Worm (Caenorhabditis elegans) whole organism, L3 larva: Measurements from ENCODE around the gene T10C6.10.

ENCODE experiments used
- ama-1 ChIP-seq: fragments of 150-350 bp; optimal IDR thresholded peaks from 2 replicates; lab custom pipeline; 2018
- ztf-11 ChIP-seq: fragments of 150-350 bp; optimal IDR thresholded peaks from 2 replicates; lab custom pipeline; 2014; ENCODE audit warnings: missing biosample characterization, missing genetic modification characterization

DNA sequence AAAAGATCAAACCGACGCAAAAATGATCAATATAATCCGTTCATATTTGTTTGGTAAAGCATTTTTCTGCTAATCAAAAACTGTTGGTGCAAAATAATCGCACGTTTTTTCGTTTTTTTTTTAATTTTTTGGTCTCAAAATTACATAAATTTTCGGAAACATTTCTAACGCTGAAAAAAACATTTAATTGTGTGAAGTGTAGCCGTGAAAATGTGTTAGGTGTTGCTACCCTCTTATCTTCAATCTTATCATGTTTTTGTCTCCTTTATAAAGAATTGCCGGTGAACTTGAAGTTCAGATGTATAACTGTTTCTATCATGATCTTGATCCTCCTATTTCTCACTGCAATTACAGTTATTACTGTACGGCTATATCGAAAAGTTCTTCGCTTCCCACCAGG, 32.7 kb downstream of the T10C6.10 start, which contains the start of gene cyp-35D1:
- TF ChIP-seq ama-1 (lab: Kevin White, UChicago) (no peak), ztf-11 (tag; lab: Kevin White, UChicago) (no peak)
